Worm (Caenorhabditis elegans): Measurements from ENCODE around the gene F54E7.9.

F54E7.9 gene

DNA sequence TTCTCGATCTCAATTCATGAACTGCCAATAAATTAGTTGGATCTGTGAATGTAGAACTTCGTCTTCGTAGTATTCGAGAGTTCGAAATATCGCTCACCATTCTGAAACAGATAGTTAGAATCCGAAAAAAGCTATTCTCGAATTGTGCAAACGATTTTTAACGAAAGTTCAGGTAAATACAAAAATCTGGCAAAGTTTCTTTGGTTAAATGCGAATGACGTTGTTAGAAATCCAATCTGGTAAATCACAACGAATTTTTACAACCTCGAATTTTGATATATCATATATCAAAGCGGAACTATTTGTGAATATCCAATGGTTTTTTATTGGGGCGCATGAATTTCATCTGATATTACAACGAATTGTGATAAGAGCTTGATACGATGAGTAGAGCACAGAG lies 31.5 kb upstream of the F54E7.9 start, which contains the start of gene hpo-28:
hpo-28 (minus strand) TSS at position 101 of the 400 bp plus-strand sequence.
- TF ChIP-seq ceh-6 (GFP tag; optimal IDR thresholded peaks at IDR 0.05), result no peak
- TF ChIP-seq nhr-11 (tag; optimal IDR thresholded peaks at IDR 0.05), result no peak
- no peak for TF ChIP-seq nhr-232 (tag; optimal IDR thresholded peaks at IDR 0.05)
- no peak for TF ChIP-seq gmeb-2 (tag; optimal IDR thresholded peaks at IDR 0.05)
- TF ChIP-seq ceh-18 (tag; optimal IDR thresholded peaks at IDR 0.05), result no peak

DNA sequence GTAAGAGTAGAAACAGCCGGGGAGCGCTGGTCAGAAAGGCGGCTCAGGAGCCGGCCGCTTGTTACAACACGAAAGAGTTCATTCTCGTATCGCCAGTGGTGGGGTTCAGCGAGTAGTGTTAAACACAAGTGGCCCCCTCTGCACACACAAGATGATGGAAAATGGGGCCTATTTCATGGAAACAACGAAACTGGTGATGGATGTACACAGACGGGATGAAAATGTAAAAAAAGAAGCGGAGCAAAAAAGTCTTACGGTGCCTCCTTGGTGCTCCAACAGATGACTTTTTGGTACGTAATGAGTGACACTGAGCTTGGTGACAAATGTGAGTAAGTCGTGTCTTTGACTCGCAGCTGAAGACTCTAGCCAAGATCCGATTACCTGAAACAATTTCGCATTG lies 30.3 kb upstream of the F54E7.9 start:
- TF ChIP-seq ceh-2 (tag; optimal IDR thresholded peaks at IDR 0.05), result no peak
- no peak for TF ChIP-seq nhr-232 (tag; optimal IDR thresholded peaks at IDR 0.05)
- TF ChIP-seq ceh-34 (tag; optimal IDR thresholded peaks at IDR 0.05), result peak; percentile 8
- TF ChIP-seq hlh-8 (tag; optimal IDR thresholded peaks at IDR 0.05), result no peak
- no peak for TF ChIP-seq gmeb-2 (tag; optimal IDR thresholded peaks at IDR 0.05)
- no peak for TF ChIP-seq unc-55 (GFP tag; optimal IDR thresholded peaks at IDR 0.05)
- no peak for TF ChIP-seq rnt-1 (tag; optimal IDR thresholded peaks at IDR 0.05)
- peak; percentile 29 for TF ChIP-seq ceh-19 (GFP tag; optimal IDR thresholded peaks at IDR 0.05)
- no peak for TF ChIP-seq ceh-18 (tag; optimal IDR thresholded peaks at IDR 0.05)

DNA sequence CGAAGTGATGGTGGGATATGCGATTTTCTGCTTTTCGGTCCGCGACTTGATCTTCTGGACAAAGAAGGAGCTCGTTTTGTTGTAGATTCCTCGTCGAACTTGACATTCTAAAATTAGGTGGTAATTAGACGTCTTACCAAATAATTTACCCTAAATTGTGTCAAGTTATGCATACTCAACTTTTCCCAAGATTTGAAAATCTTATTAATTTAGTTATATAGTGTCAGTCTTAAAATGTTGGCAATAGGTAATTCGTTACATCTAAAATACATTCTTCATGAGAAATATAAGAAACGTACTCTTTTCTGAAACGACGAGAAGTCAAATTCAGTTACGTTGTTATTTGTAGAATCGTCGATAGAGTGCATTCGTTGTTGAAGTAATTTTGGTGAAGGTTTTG lies 29.9 kb upstream of the F54E7.9 start:
- TF ChIP-seq K02D7.2 (tag; optimal IDR thresholded peaks at IDR 0.05) (no peak), elt-4 (tag; optimal IDR thresholded peaks at IDR 0.05) (no peak), nhr-232 (tag; optimal IDR thresholded peaks at IDR 0.05) (no peak), dmd-4 (tag; optimal IDR thresholded peaks at IDR 0.05; ENCODE audit: borderline replicate concordance) (no peak)

DNA sequence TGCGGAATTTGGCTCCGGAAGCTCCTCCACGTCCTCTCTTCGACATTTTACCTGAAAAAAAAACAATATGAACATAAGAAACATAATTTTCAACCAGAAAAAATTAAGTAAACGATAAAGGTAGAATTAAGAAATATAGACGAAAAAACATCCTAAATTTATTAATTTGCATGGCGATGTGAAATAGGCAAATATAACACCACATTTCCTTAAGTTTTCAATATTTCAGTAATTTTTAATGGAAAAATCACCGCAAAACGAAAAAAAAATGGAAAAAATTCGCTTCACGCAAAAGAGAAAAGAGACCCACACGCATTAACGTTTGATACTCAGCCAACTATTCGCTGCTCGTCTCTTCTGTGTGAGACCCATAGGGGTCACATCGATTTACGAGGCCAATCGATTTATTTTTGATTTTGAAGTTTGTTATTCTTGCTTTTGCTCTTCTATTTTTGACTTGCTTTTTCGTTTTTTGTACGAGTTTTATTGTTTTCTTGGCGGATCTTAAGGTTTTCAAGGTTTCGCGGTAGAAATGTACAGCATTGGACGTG lies 28.5 kb upstream of the F54E7.9 start, which contains the start of gene rpl-23:
rpl-23 (minus strand) TSS at position 51 of the 551 bp plus-strand sequence.
- TF ChIP-seq unc-42 (tag; optimal IDR thresholded peaks at IDR 0.05), result peak; percentile 78
- TF ChIP-seq ceh-24 (tag; optimal IDR thresholded peaks at IDR 0.05), result no peak
- peak; percentile 98 for TF ChIP-seq ceh-48 (tag; optimal IDR thresholded peaks at IDR 0.05)
- peak; percentile 56 for TF ChIP-seq hlh-30 (tag; optimal IDR thresholded peaks at IDR 0.05; ENCODE audit: insufficient read depth)
- TF ChIP-seq elt-2 (tag; optimal IDR thresholded peaks at IDR 0.05), result peak; percentile 24
- peak; percentile 5 for TF ChIP-seq rnt-1 (tag; optimal IDR thresholded peaks at IDR 0.05)
- peak; percentile 71 for TF ChIP-seq unc-55 (GFP tag; optimal IDR thresholded peaks at IDR 0.05)
- TF ChIP-seq ceh-31 (tag; optimal IDR thresholded peaks at IDR 0.05), result peak; percentile 85
- TF ChIP-seq fkh-6 (tag; optimal IDR thresholded peaks at IDR 0.05), result no peak
- no peak for TF ChIP-seq syd-9 (tag; optimal IDR thresholded peaks at IDR 0.05)
- TF ChIP-seq K09A11.1 (tag; optimal IDR thresholded peaks at IDR 0.05; ENCODE audit: insufficient read depth), result peak; percentile 47
- peak; percentile 69 for TF ChIP-seq dve-1 (tag; optimal IDR thresholded peaks at IDR 0.05)
- TF ChIP-seq nfya-1 (tag; optimal IDR thresholded peaks at IDR 0.05), result peak; percentile 87
- TF ChIP-seq sdc-2 (tag; optimal IDR thresholded peaks at IDR 0.05), result no peak
- no peak for TF ChIP-seq nhr-232 (tag; optimal IDR thresholded peaks at IDR 0.05)
- TF ChIP-seq ceh-18 (tag; optimal IDR thresholded peaks at IDR 0.05), result peak; percentile 60
- TF ChIP-seq odd-2 (tag; optimal IDR thresholded peaks at IDR 0.05), result no peak
- peak; percentile 46 for TF ChIP-seq ceh-34 (tag; optimal IDR thresholded peaks at IDR 0.05)
- peak; percentile 29 for TF ChIP-seq tbx-2 (tag; optimal IDR thresholded peaks at IDR 0.05)
- TF ChIP-seq pros-1 (tag; optimal IDR thresholded peaks at IDR 0.05), result peak; percentile 11
- TF ChIP-seq ets-4 (tag; optimal IDR thresholded peaks at IDR 0.05), result peak; percentile 40
- TF ChIP-seq unc-3 (GFP tag; conservative IDR thresholded peaks at IDR 0.05), result no peak
- no peak for TF ChIP-seq unc-3 (tag; optimal IDR thresholded peaks at IDR 0.05)
- no peak for TF ChIP-seq mec-3 (tag; optimal IDR thresholded peaks at IDR 0.05; ENCODE audit: borderline replicate concordance)

All from whole organism, late embryonic.